Worm (Caenorhabditis elegans): Measurements from ENCODE around the gene F52C9.5.

- TF ChIP-seq ets-7 (tag; optimal IDR thresholded peaks at IDR 0.05) (no peak), F13C5.2 (tag; optimal IDR thresholded peaks at IDR 0.05) (no peak), ama-1 (optimal IDR thresholded peaks at IDR 0.05) (no peak), ceh-13 (GFP tag; optimal IDR thresholded peaks at IDR 0.05) (no peak), ceh-36 (tag; optimal IDR thresholded peaks at IDR 0.05) (no peak), hmbx-1 (tag; optimal IDR thresholded peaks at IDR 0.05) (no peak), tbx-11 (GFP tag; IDR thresholded peaks at IDR 0.05) (no peak), B0310.2 (tag; optimal IDR thresholded peaks at IDR 0.05) (no peak), scrt-1 (GFP tag; IDR thresholded peaks at IDR 0.05) (no peak), flt-1 (GFP tag; IDR thresholded peaks at IDR 0.05) (no peak), tbx-37 (GFP tag; conservative IDR thresholded peaks at IDR 0.05) (no peak)
Measured at ce11 chrIII:5310940-5311339, 8.9 kb downstream of the F52C9.5 start, which contains the start of gene pqe-1.
